Fruit fly (Drosophila melanogaster): ENCODE results near the gene Tsp5D.
A peak's percentile ranks its signal among the peaks of the same experiment; 100 is the strongest.

Gene Tsp5D

dm6 chrX:6037180-6037946, 37.3 kb downstream of the Tsp5D start, which contains the start of the genes rux and MCTS1 (continued):
- TF ChIP-seq N (GFP tag; optimal IDR thresholded peaks at IDR 0.05) = no peak
- peak; percentile 17 for TF ChIP-seq psq (GFP tag; optimal IDR thresholded peaks at IDR 0.05)
- TF ChIP-seq Hr78 (GFP tag; optimal IDR thresholded peaks at IDR 0.05) = peak; percentile 63
- TF ChIP-seq CG32264 (GFP tag; optimal IDR thresholded peaks at IDR 0.05) = no peak

DNA sequence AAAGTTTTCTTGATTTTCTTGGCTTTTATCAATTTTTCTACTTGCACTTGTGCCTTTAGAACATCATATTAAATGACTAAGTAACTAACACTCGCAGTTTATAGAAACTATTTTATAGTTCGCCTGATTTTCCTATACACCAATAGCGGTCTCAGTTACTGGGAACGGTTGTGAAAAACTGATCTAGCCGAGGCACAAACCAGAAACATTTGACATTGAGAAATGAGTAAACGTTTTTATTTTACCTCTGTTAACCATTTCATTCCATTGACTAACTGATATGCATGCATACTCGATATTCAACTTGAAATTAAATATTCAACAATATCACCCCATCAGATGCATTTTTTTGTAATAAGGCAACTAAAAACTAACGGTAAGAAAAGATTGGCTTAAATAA, 39.3 kb downstream of the Tsp5D start:
- no peak for TF ChIP-seq Mio (GFP tag; optimal IDR thresholded peaks at IDR 0.05)
- TF ChIP-seq Myc (optimal IDR thresholded peaks at IDR 0.05) = peak; percentile 83
- TF ChIP-seq jim (GFP tag; optimal IDR thresholded peaks at IDR 0.05) = no peak
- TF ChIP-seq tai (GFP tag; optimal IDR thresholded peaks at IDR 0.05) = peak; percentile 26

- TF ChIP-seq CG9705 (GFP tag; optimal IDR thresholded peaks at IDR 0.05) (no peak), N (GFP tag; optimal IDR thresholded peaks at IDR 0.05) (no peak), pan (optimal IDR thresholded peaks at IDR 0.05) (no peak), sage (GFP tag; optimal IDR thresholded peaks at IDR 0.05) (no peak), Sp1 (GFP tag; optimal IDR thresholded peaks at IDR 0.05) (no peak), usp (GFP tag; optimal IDR thresholded peaks at IDR 0.05) (no peak)
Measured at dm6 chrX:6034741-6035140, 39.9 kb downstream of the Tsp5D start.

DNA sequence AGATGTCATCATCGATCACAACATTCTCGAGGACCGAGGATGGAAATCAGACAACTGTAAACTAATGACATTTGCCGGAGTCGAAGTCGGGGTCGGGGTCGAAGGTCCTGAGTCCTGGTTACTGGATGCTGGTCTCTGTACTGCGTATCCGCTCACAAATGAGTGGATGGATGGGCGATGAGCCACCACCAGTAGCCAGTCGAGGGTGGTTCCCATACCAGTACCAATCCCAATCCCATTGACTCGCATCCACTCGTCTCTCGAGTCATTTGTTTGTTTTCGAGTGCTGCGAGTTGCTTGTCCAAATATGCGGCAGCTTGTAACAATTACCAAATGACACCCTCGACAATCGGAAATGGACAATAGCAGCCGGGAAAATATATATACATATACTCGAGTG, 41.8 kb downstream of the Tsp5D start:
- TF ChIP-seq sage (GFP tag; optimal IDR thresholded peaks at IDR 0.05) (no peak), Rel (GFP tag; optimal IDR thresholded peaks at IDR 0.05) (no peak), Rel (tag; optimal IDR thresholded peaks at IDR 0.05) (no peak), Hr78 (GFP tag; optimal IDR thresholded peaks at IDR 0.05) (no peak), Hnf4 (GFP tag; optimal IDR thresholded peaks at IDR 0.05) (no peak), CG9705 (GFP tag; optimal IDR thresholded peaks at IDR 0.05) (no peak), brk (GFP tag; optimal IDR thresholded peaks at IDR 0.05) (no peak), h (GFP tag; optimal IDR thresholded peaks at IDR 0.05) (no peak), Sp1 (GFP tag; optimal IDR thresholded peaks at IDR 0.05) (no peak), dl (GFP tag; optimal IDR thresholded peaks at IDR 0.05; ENCODE audit: insufficient read depth in 1 of 2, partially characterized antibody in 2 of 2) (no peak)

DNA sequence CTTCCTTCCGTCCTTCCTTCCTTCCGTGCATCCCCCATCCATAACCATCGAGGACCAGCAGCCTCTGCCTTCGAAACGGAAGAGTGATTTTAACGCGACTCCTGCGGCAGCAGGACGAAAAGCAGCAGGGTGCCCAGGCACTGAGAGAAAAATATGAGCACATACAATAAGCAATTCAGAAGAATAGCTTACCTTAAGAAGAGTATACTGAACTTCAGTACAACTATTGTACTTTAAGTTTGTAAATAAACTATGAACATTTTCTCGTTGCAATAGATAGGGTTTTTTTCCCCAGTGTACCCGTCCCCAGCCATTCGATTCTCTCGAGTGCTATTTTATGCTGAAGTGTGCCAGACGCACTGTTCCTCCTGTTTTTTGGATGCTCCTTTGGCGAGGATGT, 43.0 kb downstream of the Tsp5D start:
- TF ChIP-seq CG9705 (GFP tag; optimal IDR thresholded peaks at IDR 0.05) (peak; percentile 63), brk (GFP tag; optimal IDR thresholded peaks at IDR 0.05) (no peak), Mio (GFP tag; optimal IDR thresholded peaks at IDR 0.05) (no peak), HLH106 (tag; optimal IDR thresholded peaks at IDR 0.05) (peak; percentile 71), dsf (GFP tag; optimal IDR thresholded peaks at IDR 0.05; ENCODE audit: borderline replicate concordance) (no peak), fru (GFP tag; optimal IDR thresholded peaks at IDR 0.05) (peak; percentile 81), lola (GFP tag; optimal IDR thresholded peaks at IDR 0.05) (no peak), pan (optimal IDR thresholded peaks at IDR 0.05) (no peak), psq (GFP tag; optimal IDR thresholded peaks at IDR 0.05) (peak; percentile 50), Jra (GFP tag; optimal IDR thresholded peaks at IDR 0.05) (no peak), rgr (GFP tag; optimal IDR thresholded peaks at IDR 0.05) (peak; percentile 67), Myc (optimal IDR thresholded peaks at IDR 0.05) (no peak), N (GFP tag; optimal IDR thresholded peaks at IDR 0.05) (no peak), Abd-B (GFP tag; optimal IDR thresholded peaks at IDR 0.05) (no peak), usp (GFP tag; optimal IDR thresholded peaks at IDR 0.05) (no peak), Dif (GFP tag; optimal IDR thresholded peaks at IDR 0.05; ENCODE audit: partially characterized antibody) (no peak), CrebA (GFP tag; optimal IDR thresholded peaks at IDR 0.05; ENCODE audit: borderline replicate concordance) (no peak), Dfd (GFP tag; optimal IDR thresholded peaks at IDR 0.05) (no peak), woc (GFP tag; optimal IDR thresholded peaks at IDR 0.05) (peak; percentile 42), Hr78 (GFP tag; optimal IDR thresholded peaks at IDR 0.05) (no peak), CG32264 (GFP tag; optimal IDR thresholded peaks at IDR 0.05) (peak; percentile 14), Vsx2 (GFP tag; optimal IDR thresholded peaks at IDR 0.05; ENCODE audit: partially characterized antibody) (no peak), GATAd (GFP tag; optimal IDR thresholded peaks at IDR 0.05) (no peak), foxo (GFP tag; optimal IDR thresholded peaks at IDR 0.05) (peak in 1 of 2 experiments; percentile 76), Sp1 (GFP tag; optimal IDR thresholded peaks at IDR 0.05) (peak; percentile 72), sv (GFP tag; optimal IDR thresholded peaks at IDR 0.05) (peak; percentile 70), dmrt93B (GFP tag; optimal IDR thresholded peaks at IDR 0.05) (peak; percentile 55), Hr83 (GFP tag; optimal IDR thresholded peaks at IDR 0.05; ENCODE audit: poor library complexity, severe bottlenecking) (no peak), Hnf4 (GFP tag; optimal IDR thresholded peaks at IDR 0.05) (peak; percentile 48), jim (GFP tag; optimal IDR thresholded peaks at IDR 0.05) (no peak), OdsH (GFP tag; optimal IDR thresholded peaks at IDR 0.05) (peak; percentile 54), ey (GFP tag; optimal IDR thresholded peaks at IDR 0.05) (peak; percentile 77), br (GFP tag; optimal IDR thresholded peaks at IDR 0.05) (peak; percentile 66), tai (GFP tag; optimal IDR thresholded peaks at IDR 0.05) (no peak), sage (GFP tag; optimal IDR thresholded peaks at IDR 0.05) (no peak), Rel (GFP tag; optimal IDR thresholded peaks at IDR 0.05) (no peak), Rel (tag; optimal IDR thresholded peaks at IDR 0.05) (peak; percentile 44), dl (GFP tag; optimal IDR thresholded peaks at IDR 0.05; ENCODE audit: insufficient read depth in 1 of 2, partially characterized antibody in 2 of 2) (no peak)

Data from whole organism, wandering third instar larva.